Fruit fly (Drosophila melanogaster): Measurements from ENCODE around the gene CG2225.

Gene CG2225

dm6 chr2L:21618738-21619431 lies 58.4 kb downstream of the CG2225 start (continued):
- TF ChIP-seq HLH54F (GFP tag; optimal IDR thresholded peaks at IDR 0.05) (no peak), CG18619 (GFP tag; optimal IDR thresholded peaks at IDR 0.05) (peak; percentile 36), row (GFP tag; IDR thresholded peaks at IDR 0.05) (peak; percentile 82), CG33213 (GFP tag; optimal IDR thresholded peaks at IDR 0.05) (no peak), dysf (GFP tag; IDR thresholded peaks at IDR 0.05) (no peak), CG10543 (GFP tag; optimal IDR thresholded peaks at IDR 0.05) (peak; percentile 10), dmrt99B (tag; optimal IDR thresholded peaks at IDR 0.05) (peak; percentile 52), Sry-β (GFP tag; optimal IDR thresholded peaks at IDR 0.05) (no peak), amos (GFP tag; IDR thresholded peaks at IDR 0.05; ENCODE audit: partially characterized antibody) (no peak), CG8765 (GFP tag; IDR thresholded peaks at IDR 0.05) (no peak), ftz-f1 (GFP tag; optimal IDR thresholded peaks at IDR 0.05) (no peak), CG2116 (GFP tag; optimal IDR thresholded peaks at IDR 0.05) (no peak), CG17385 (GFP tag; optimal IDR thresholded peaks at IDR 0.05) (peak; percentile 5), Six4 (GFP tag; optimal IDR thresholded peaks at IDR 0.05) (no peak), CG43689 (GFP tag; IDR thresholded peaks at IDR 0.05) (no peak), Sox100B (GFP tag; optimal IDR thresholded peaks at IDR 0.05) (peak; percentile 44), CG11398 (GFP tag; optimal IDR thresholded peaks at IDR 0.05) (no peak), Lhr (GFP tag; optimal IDR thresholded peaks at IDR 0.05) (no peak), Hr3 (GFP tag; optimal IDR thresholded peaks at IDR 0.05) (no peak), CG3407 (GFP tag; optimal IDR thresholded peaks at IDR 0.05) (no peak), Hmx (GFP tag; optimal IDR thresholded peaks at IDR 0.05) (no peak), HmgZ (tag; optimal IDR thresholded peaks at IDR 0.05) (peak; percentile 12), lov (optimal IDR thresholded peaks at IDR 0.05) (no peak), lov (GFP tag; IDR thresholded peaks at IDR 0.05) (no peak), HLHmδ (GFP tag; optimal IDR thresholded peaks at IDR 0.05) (no peak), CG17328 (GFP tag; IDR thresholded peaks at IDR 0.05) (no peak), Med (GFP tag) (peak; percentile 37), btn (GFP tag; optimal IDR thresholded peaks at IDR 0.05) (no peak), CG31441 (GFP tag; IDR thresholded peaks at IDR 0.05) (peak; percentile 20; the same call in 1 of the 2 replicates), dan (GFP tag; IDR thresholded peaks at IDR 0.05) (no peak), CG6854 (GFP tag; optimal IDR thresholded peaks at IDR 0.05) (no peak), Fer3 (tag; optimal IDR thresholded peaks at IDR 0.05) (peak; percentile 24), pum (GFP tag; optimal IDR thresholded peaks at IDR 0.05) (peak; percentile 6), PHDP (tag; optimal IDR thresholded peaks at IDR 0.05) (peak; percentile 28), Drgx (GFP tag; IDR thresholded peaks at IDR 0.05) (no peak), NK7.1 (GFP tag; optimal IDR thresholded peaks at IDR 0.05) (no peak), Dip3 (GFP tag; optimal IDR thresholded peaks at IDR 0.05) (peak; percentile 15), klu (GFP tag; IDR thresholded peaks at IDR 0.05) (no peak), otp (GFP tag; IDR thresholded peaks at IDR 0.05) (peak; percentile 45; the same call in 1 of the 3 replicates), CG5953 (GFP tag; IDR thresholded peaks at IDR 0.05) (no peak), Dref (GFP tag; IDR thresholded peaks at IDR 0.05) (no peak), CG13287 (GFP tag; IDR thresholded peaks at IDR 0.05; ENCODE audit: partially characterized antibody) (no peak), TFAM (GFP tag; optimal IDR thresholded peaks at IDR 0.05) (no peak), org-1 (GFP tag; optimal IDR thresholded peaks at IDR 0.05) (no peak), Spps (tag; optimal IDR thresholded peaks at IDR 0.05) (no peak), CG12659 (GFP tag; optimal IDR thresholded peaks at IDR 0.05) (peak; percentile 20), Dad (GFP tag; optimal IDR thresholded peaks at IDR 0.05) (no peak), ems (GFP tag; optimal IDR thresholded peaks at IDR 0.05) (no peak), ato (GFP tag; IDR thresholded peaks at IDR 0.05; ENCODE audit: partially characterized antibody) (no peak), HmgD (GFP tag; optimal IDR thresholded peaks at IDR 0.05) (no peak), croc (GFP tag; conservative IDR thresholded peaks at IDR 0.05) (no peak)

All from whole organism, embryonic.